Worm (Caenorhabditis elegans): ENCODE results near the gene ZK1320.7.

ce11 chrII:9660379-9660778 lies 11.0 kb upstream of the ZK1320.7 start, which contains the start of gene ZK1320.3:
- TF ChIP-seq him-1 (tag; optimal IDR thresholded peaks at IDR 0.05) (no peak), W03F9.2 (tag; optimal IDR thresholded peaks at IDR 0.05) (no peak)

Measured in whole organism, L4/young adult.